Fruit fly (Drosophila melanogaster) whole organism, embryonic: ENCODE measurements around the gene CG31275.

ENCODE experiments used
- Atf3 ChIP-seq: fragments of 200-800 bp; sonication (Bioruptor generic); optimal IDR thresholded peaks from 3 replicates; lab custom pipeline; 2016; ENCODE audit warnings: missing biosample characterization, missing genetic modification characterization
- Bdp1 ChIP-seq: fragments of 200-800 bp; sonication (Bioruptor generic); optimal IDR thresholded peaks from 3 replicates; lab custom pipeline; 2016; ENCODE audit warnings: missing biosample characterization, missing genetic modification characterization
- CG10959 ChIP-seq: fragments of 200-800 bp; sonication (Bioruptor generic); IDR thresholded peaks from 2 replicates; pipeline ENCODE4 v1.3.6; 2022; ENCODE audit warnings: missing biosample characterization, missing genetic modification characterization
- CG13287 ChIP-seq: fragments of 200-800 bp; sonication (Bioruptor generic); IDR thresholded peaks from 2 replicates; pipeline ENCODE4 v1.3.6; 2022; ENCODE audit warnings: missing biosample characterization, missing genetic modification characterization; ENCODE audit not compliant: partially characterized antibody
- CG13894 ChIP-seq: fragments of 200-800 bp; sonication (Bioruptor generic); optimal IDR thresholded peaks from 3 replicates; lab custom pipeline; 2018; ENCODE audit warnings: missing biosample characterization, mild to moderate bottlenecking, missing genetic modification characterization, moderate library complexity
- CG14860 ChIP-seq: fragments of 200-800 bp; sonication (Bioruptor generic); IDR thresholded peaks from 3 replicates; pipeline ENCODE4 v1.3.6; 2022; ENCODE audit warnings: missing biosample characterization, missing genetic modification characterization; ENCODE audit not compliant: partially characterized antibody
- CG1529 ChIP-seq: fragments of 200-800 bp; sonication (Bioruptor generic); optimal IDR thresholded peaks from 3 replicates; lab custom pipeline; 2018; ENCODE audit warnings: missing biosample characterization, missing genetic modification characterization
- CG1602 ChIP-seq: fragments of 200-800 bp; sonication (Bioruptor generic); optimal IDR thresholded peaks from 3 replicates; lab custom pipeline; 2016; ENCODE audit warnings: missing biosample characterization, missing genetic modification characterization
- CG17385 ChIP-seq: fragments of 200-800 bp; sonication (Bioruptor generic); optimal IDR thresholded peaks from 3 replicates; lab custom pipeline; 2018; ENCODE audit warnings: missing biosample characterization, mild to moderate bottlenecking, missing genetic modification characterization
- CG17829 ChIP-seq: fragments of 200-800 bp; optimal IDR thresholded peaks from 2 replicates; lab custom pipeline; 2019; ENCODE audit warnings: missing biosample characterization, mild to moderate bottlenecking, missing genetic modification characterization, moderate library complexity
- CG30020 ChIP-seq: fragments of 200-800 bp; optimal IDR thresholded peaks from 2 replicates; lab custom pipeline; 2019; ENCODE audit warnings: missing biosample characterization, mild to moderate bottlenecking, missing genetic modification characterization, moderate library complexity
- CG30403 ChIP-seq: fragments of 200-800 bp; sonication (Bioruptor generic); optimal IDR thresholded peaks from 3 replicates; lab custom pipeline; 2016; ENCODE audit warnings: missing biosample characterization, missing genetic modification characterization
- CG31365 ChIP-seq: fragments of 200-800 bp; sonication (Bioruptor generic); optimal IDR thresholded peaks from 2 replicates; lab custom pipeline; 2018; ENCODE audit warnings: missing biosample characterization, mild to moderate bottlenecking, missing genetic modification characterization
- CG31441 ChIP-seq: fragments of 200-800 bp; sonication (Bioruptor generic); IDR thresholded peaks from 2 replicates; pipeline ENCODE4 v1.3.6; 2022; ENCODE audit warnings: missing biosample characterization, missing genetic modification characterization
- CG32532 ChIP-seq: fragments of 200-800 bp; sonication (Bioruptor generic); IDR thresholded peaks from 2 replicates; pipeline ENCODE4 v1.3.6; 2022; ENCODE audit warnings: missing biosample characterization, missing genetic modification characterization
- CG32772 ChIP-seq: fragments of 200-800 bp; sonication (Bioruptor generic); IDR thresholded peaks from 2 replicates; pipeline ENCODE4 v1.3.6; 2022; ENCODE audit warnings: missing biosample characterization, missing genetic modification characterization
- CG34224 ChIP-seq: fragments of 200-800 bp; sonication (Bioruptor generic); IDR thresholded peaks from 3 replicates; pipeline ENCODE4 v1.3.6; 2022; ENCODE audit warnings: missing biosample characterization, missing genetic modification characterization; ENCODE audit not compliant: partially characterized antibody
- CG4424 ChIP-seq: fragments of 200-800 bp; sonication (Bioruptor generic); optimal IDR thresholded peaks from 3 replicates; lab custom pipeline; 2016; ENCODE audit warnings: missing biosample characterization, missing genetic modification characterization
- CG8089 ChIP-seq: fragments of 200-800 bp; sonication (Bioruptor generic); optimal IDR thresholded peaks from 3 replicates; lab custom pipeline; 2016; ENCODE audit warnings: missing biosample characterization, missing genetic modification characterization
- CG8290 ChIP-seq, 3 experiments: fragments of 200-800 bp; sonication (Bioruptor generic); optimal IDR thresholded peaks; 2 replicates each; lab custom pipeline; 2016 to 2019; ENCODE audit warnings: missing biosample characterization in 3 of 3, missing genetic modification characterization in 3 of 3, mild to moderate bottlenecking in 2 of 3, moderate library complexity in 1 of 3
- D ChIP-seq, 2 experiments: fragments of 200-800 bp in 1 of 2; fragments of >200 bp in 1 of 2; sonication (Bioruptor generic) in 1 of 2; optimal IDR thresholded peaks; 2 replicates in 1 of 2; 3 replicates in 1 of 2; lab custom pipeline; 2017; ENCODE audit warnings: mild to moderate bottlenecking in 1 of 2, missing biosample characterization in 1 of 2, missing genetic modification characterization in 1 of 2, missing genetic modification reagents in 1 of 2
- D19B ChIP-seq: fragments of 200-800 bp; sonication (Bioruptor generic); optimal IDR thresholded peaks from 2 replicates; lab custom pipeline; 2017; ENCODE audit warnings: missing biosample characterization, mild to moderate bottlenecking, missing genetic modification characterization
- Dfd ChIP-seq, 2 experiments: fragments of >200 bp; optimal IDR thresholded peaks; 2 replicates each; lab custom pipeline; 2017; ENCODE audit warnings: missing biosample characterization in 2 of 2, missing genetic modification characterization in 2 of 2
- E2f1 ChIP-seq: fragments of 200-800 bp; sonication (Bioruptor generic); IDR thresholded peaks from 2 replicates; pipeline ENCODE4 v1.3.6; 2022; ENCODE audit warnings: missing biosample characterization, missing genetic modification characterization
- ERR ChIP-seq: fragments of 200-800 bp; sonication (Bioruptor generic); optimal IDR thresholded peaks from 2 replicates; lab custom pipeline; 2016; ENCODE audit warnings: missing biosample characterization, missing genetic modification characterization
- Ets65A ChIP-seq: fragments of 200-800 bp; sonication (Bioruptor generic); peaks from one replicate; lab custom pipeline; 2016; ENCODE audit warnings: missing biosample characterization, missing genetic modification characterization
- GATAe ChIP-seq: fragments of 200-800 bp; sonication (Bioruptor generic); conservative IDR thresholded peaks from 2 replicates; pipeline ENCODE4 v1.3.6; 2022; ENCODE audit warnings: missing biosample characterization, missing genetic modification characterization
- Hsf ChIP-seq: fragments of 200-800 bp; sonication (Bioruptor generic); optimal IDR thresholded peaks from 3 replicates; lab custom pipeline; 2016; ENCODE audit warnings: missing biosample characterization, missing genetic modification characterization
- MBD-R2 ChIP-seq: fragments of 200-800 bp; sonication (Bioruptor generic); IDR thresholded peaks from 2 replicates; pipeline ENCODE4 v1.3.6; 2022; ENCODE audit warnings: missing biosample characterization, missing genetic modification characterization
- MESR4 ChIP-seq: fragments of 200-800 bp; sonication (Bioruptor generic); optimal IDR thresholded peaks from 2 replicates; lab custom pipeline; 2018; ENCODE audit warnings: missing biosample characterization, mild to moderate bottlenecking, missing genetic modification characterization, moderate library complexity
- Mrtf ChIP-seq: fragments of 200-800 bp; sonication (Bioruptor generic); IDR thresholded peaks from 3 replicates; pipeline ENCODE4 v1.3.6; 2022; ENCODE audit warnings: missing biosample characterization, missing genetic modification characterization
- NK7.1 ChIP-seq: fragments of 200-800 bp; sonication (Bioruptor generic); optimal IDR thresholded peaks from 3 replicates; lab custom pipeline; 2016; ENCODE audit warnings: missing biosample characterization, missing genetic modification characterization
- Nf-YA ChIP-seq: fragments of 200-800 bp; sonication (Bioruptor generic); IDR thresholded peaks from 2 replicates; pipeline ENCODE4 v1.3.6; 2022; ENCODE audit warnings: missing biosample characterization, missing genetic modification characterization
- Oaz ChIP-seq: fragments of 200-800 bp; sonication (Bioruptor generic); IDR thresholded peaks from 2 replicates; pipeline ENCODE4 v1.3.6; 2022; ENCODE audit warnings: missing biosample characterization, missing genetic modification characterization
- Rx ChIP-seq: fragments of 200-800 bp; sonication (Bioruptor generic); IDR thresholded peaks from 2 replicates; pipeline ENCODE4 v1.3.6; 2022; ENCODE audit warnings: missing biosample characterization, missing genetic modification characterization
- ac ChIP-seq: fragments of 200-800 bp; sonication (Bioruptor generic); optimal IDR thresholded peaks from 3 replicates; lab custom pipeline; 2017; ENCODE audit warnings: missing biosample characterization, mild to moderate bottlenecking, missing genetic modification characterization
- ash1 ChIP-seq: fragments of 200-800 bp; sonication (Bioruptor generic); optimal IDR thresholded peaks from 2 replicates; lab custom pipeline; 2018; ENCODE audit warnings: missing biosample characterization, mild to moderate bottlenecking, missing genetic modification characterization
- da ChIP-seq: fragments of 200-800 bp; sonication (Bioruptor generic); optimal IDR thresholded peaks from 2 replicates; lab custom pipeline; 2016; ENCODE audit warnings: missing biosample characterization, missing genetic modification characterization
- eve ChIP-seq, 2 experiments: fragments of >200 bp; optimal IDR thresholded peaks; 2 replicates each; lab custom pipeline; 2017; ENCODE audit warnings: missing biosample characterization in 2 of 2, missing genetic modification characterization in 2 of 2
- eyg ChIP-seq: fragments of 200-800 bp; sonication (Bioruptor generic); optimal IDR thresholded peaks from 3 replicates; lab custom pipeline; 2016; ENCODE audit warnings: missing biosample characterization, missing genetic modification characterization
- fd102C ChIP-seq: fragments of 200-800 bp; sonication (Bioruptor generic); optimal IDR thresholded peaks from 2 replicates; lab custom pipeline; 2018; ENCODE audit warnings: missing biosample characterization, mild to moderate bottlenecking, missing genetic modification characterization, moderate library complexity
- gce ChIP-seq: fragments of 200-800 bp; sonication (Bioruptor generic); IDR thresholded peaks from 3 replicates; pipeline ENCODE4 v1.3.6; 2022; ENCODE audit warnings: missing biosample characterization, missing genetic modification characterization
- lola ChIP-seq, 3 experiments: fragments of >200 bp in 2 of 3; fragments of 200-800 bp in 1 of 3; sonication (Bioruptor generic) in 1 of 3; optimal IDR thresholded peaks; 2 replicates each; lab custom pipeline; 2017 to 2019; ENCODE audit warnings: missing biosample characterization in 3 of 3, missing genetic modification characterization in 3 of 3, mild to moderate bottlenecking in 1 of 3, moderate library complexity in 1 of 3
- nmo ChIP-seq: fragments of 200-800 bp; sonication (Bioruptor generic); optimal IDR thresholded peaks from 2 replicates; lab custom pipeline; 2018; ENCODE audit warnings: missing biosample characterization, mild to moderate bottlenecking, missing genetic modification characterization, moderate library complexity
- pb ChIP-seq: fragments of 200-800 bp; sonication (Bioruptor generic); optimal IDR thresholded peaks from 3 replicates; lab custom pipeline; 2016; ENCODE audit warnings: missing biosample characterization, missing genetic modification characterization
- pho ChIP-seq: fragments of 200-800 bp; sonication (Bioruptor generic); optimal IDR thresholded peaks from 2 replicates; lab custom pipeline; 2016; ENCODE audit warnings: missing biosample characterization, missing genetic modification characterization
- phol ChIP-seq: fragments of 200-800 bp; sonication (Bioruptor generic); optimal IDR thresholded peaks from 3 replicates; lab custom pipeline; 2018; ENCODE audit warnings: missing biosample characterization, mild to moderate bottlenecking, missing genetic modification characterization, moderate library complexity
- shn ChIP-seq: fragments of 200-800 bp; sonication (Bioruptor generic); optimal IDR thresholded peaks from 3 replicates; lab custom pipeline; 2016; ENCODE audit warnings: missing biosample characterization, missing genetic modification characterization
- sim ChIP-seq: fragments of 200-800 bp; sonication (Bioruptor generic); IDR thresholded peaks from 2 replicates; pipeline ENCODE4 v1.3.6; 2022; ENCODE audit warnings: missing biosample characterization, missing genetic modification characterization
- sna ChIP-seq: fragments of 200-800 bp; sonication (Bioruptor generic); IDR thresholded peaks from 2 replicates; pipeline ENCODE4 v1.3.6; 2022; ENCODE audit warnings: missing biosample characterization, missing genetic modification characterization; ENCODE audit not compliant: partially characterized antibody
- vvl ChIP-seq: fragments of 200-800 bp; sonication (Bioruptor generic); IDR thresholded peaks from 2 replicates; pipeline ENCODE4 v1.3.6; 2022; ENCODE audit warnings: missing biosample characterization, missing genetic modification characterization

The CG31275 gene

DNA sequence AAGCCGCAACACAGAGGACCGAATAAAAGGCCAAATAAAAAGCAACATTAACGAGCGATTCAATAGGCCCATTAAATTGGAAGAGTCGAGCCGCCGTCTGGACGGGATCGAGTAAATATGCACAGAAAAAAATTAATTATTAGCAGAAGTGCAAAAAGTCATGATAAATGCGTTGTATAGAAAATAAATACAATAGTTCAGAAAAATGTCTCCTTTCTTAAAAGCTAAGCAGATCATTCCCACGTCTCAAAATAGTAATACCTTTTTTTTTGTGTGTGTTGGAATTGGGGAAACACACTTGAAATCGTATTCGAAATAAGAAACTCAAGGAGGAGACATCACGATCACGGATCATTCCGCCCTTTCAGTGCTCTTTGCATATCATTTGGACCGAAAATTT is 18.3 kb upstream of the CG31275 start:
- TF ChIP-seq D19B (GFP tag; lab: Kevin White, UChicago) (no peak), Dfd (GFP tag; optimal IDR thresholded peaks at IDR 0.05; lab: Kevin White, UChicago) (no peak), Hsf (GFP tag; lab: Kevin White, UChicago) (peak; percentile 56), sim (GFP tag; lab: Robert Waterston, UW) (no peak), gce (GFP tag; lab: Robert Waterston, UW) (no peak), CG13287 (GFP tag; lab: Robert Waterston, UW) (no peak), CG31441 (GFP tag; lab: Robert Waterston, UW) (peak; percentile 49; the same call in 1 of the 2 replicates), Mrtf (0 out of 3 replicates have a peak, but pooled peaks have one; percentile 58), Nf-YA (GFP tag; lab: Robert Waterston, UW) (no peak), Oaz (0 out of 2 replicates have a peak, but pooled peaks have one; percentile 28), CG13894 (tag; lab: Kevin White, UChicago) (no peak), nmo (GFP tag; lab: Kevin White, UChicago) (peak; percentile 59), Ets65A (GFP tag; lab: Kevin White, UChicago) (no peak), CG32532 (0 out of 2 replicates have a peak, but pooled peaks have one; percentile 6), CG1529 (peak; percentile 17), sna (GFP tag; lab: Robert Waterston, UW) (no peak), CG30403 (peak; percentile 44), NK7.1 (no peak), ac (GFP tag; lab: Kevin White, UChicago) (no peak), CG8089 (no peak), Atf3 (GFP tag; lab: Kevin White, UChicago) (no peak), D (optimal IDR thresholded peaks at IDR 0.05; lab: Kevin White, UChicago) (no peak), D (GFP tag; optimal IDR thresholded peaks at IDR 0.05; lab: Kevin White, UChicago) (peak; percentile 20), lola (GFP tag; optimal IDR thresholded peaks at IDR 0.05; lab: Kevin White, UChicago) (peak in 1 of 3 experiments; percentile 56), CG17385 (GFP tag; lab: Kevin White, UChicago) (peak; percentile 35), CG8290 (GFP tag; optimal IDR thresholded peaks at IDR 0.05; lab: Kevin White, UChicago) (no peak), CG8290 (tag; optimal IDR thresholded peaks at IDR 0.05; lab: Kevin White, UChicago) (no peak), phol (tag; lab: Kevin White, UChicago) (peak; percentile 65), pho (GFP tag; lab: Kevin White, UChicago) (no peak), ash1 (no peak), CG4424 (GFP tag; lab: Kevin White, UChicago) (peak; percentile 59), MESR4 (GFP tag; lab: Kevin White, UChicago) (no peak), GATAe (GFP tag; lab: Robert Waterston, UW) (no peak), eyg (GFP tag; lab: Kevin White, UChicago) (no peak), da (GFP tag; lab: Kevin White, UChicago) (no peak), CG1602 (peak; percentile 43), MBD-R2 (GFP tag; lab: Robert Waterston, UW) (no peak), fd102C (GFP tag; lab: Kevin White, UChicago) (no peak), CG10959 (0 out of 2 replicates have a peak, but pooled peaks have one; percentile 34), CG30020 (tag; lab: Kevin White, UChicago) (no peak), E2f1 (GFP tag; lab: Robert Waterston, UW) (0 out of 2 replicates have a peak, but pooled peaks have one; percentile 12), vvl (GFP tag; lab: Robert Waterston, UW) (peak; percentile 78), CG31365 (tag; lab: Kevin White, UChicago) (no peak), eve (GFP tag; optimal IDR thresholded peaks at IDR 0.05; lab: Kevin White, UChicago) (peak in 1 of 2 experiments; percentile 57), CG14860 (GFP tag; lab: Robert Waterston, UW) (no peak), CG32772 (GFP tag; lab: Robert Waterston, UW) (no peak), Rx (GFP tag; lab: Robert Waterston, UW) (no peak), CG34224 (no peak), pb (GFP tag; lab: Kevin White, UChicago) (no peak), ERR (GFP tag; lab: Kevin White, UChicago) (no peak), CG17829 (tag; lab: Kevin White, UChicago) (peak; percentile 28), Bdp1 (GFP tag; lab: Kevin White, UChicago) (no peak), shn (no peak)
